Fruit fly (Drosophila melanogaster) whole organism: ENCODE measurements around the gene Hus1-like.

Experiments used
- CG8478 ChIP-seq: fragments of >200 bp; optimal IDR thresholded peaks from 2 replicates; lab custom pipeline; 2018; ENCODE audit warnings: inconsistent platforms
- Dll ChIP-seq: fragments of >200 bp; optimal IDR thresholded peaks from 2 replicates; lab custom pipeline; 2017
- EcR ChIP-seq, 2 experiments: fragments of >200 bp; optimal IDR thresholded peaks; 2 replicates each; lab custom pipeline; 2017; ENCODE audit warnings: missing biosample characterization in 2 of 2, missing genetic modification characterization in 2 of 2, missing genetic modification reagents in 2 of 2
- pan ChIP-seq: fragments of >200 bp; optimal IDR thresholded peaks from 2 replicates; lab custom pipeline; 2017
- psq ChIP-seq: fragments of >200 bp; optimal IDR thresholded peaks from 2 replicates; lab custom pipeline; 2017
- usp ChIP-seq: fragments of >200 bp; optimal IDR thresholded peaks from 2 replicates; lab custom pipeline; 2017; ENCODE audit warnings: missing biosample characterization, missing genetic modification characterization, mixed read lengths

Hus1-like gene

DNA sequence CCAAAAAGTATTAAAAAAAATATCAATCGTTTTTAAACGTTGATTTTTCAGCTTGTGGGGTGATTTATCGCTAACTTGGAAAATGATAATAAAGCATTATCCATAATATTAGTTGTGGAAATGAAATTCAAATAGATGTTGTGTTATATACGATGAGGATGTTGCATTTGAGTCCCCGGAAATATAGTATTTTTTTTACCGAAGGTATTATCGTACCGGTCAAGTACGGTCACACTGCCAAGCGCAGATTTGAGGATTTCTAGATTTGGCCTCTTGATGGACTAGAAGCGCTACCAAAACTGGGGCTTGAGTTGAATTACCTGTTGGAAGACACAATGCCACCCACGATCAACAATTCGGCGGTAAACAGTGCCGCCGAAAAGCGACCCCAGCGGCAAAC lies 36.5 kb downstream of the Hus1-like start:
- TF ChIP-seq CG8478 (no peak), usp (GFP tag; lab: Kevin White, UChicago) (no peak), EcR (GFP tag; optimal IDR thresholded peaks at IDR 0.05; lab: Kevin White, UChicago) (no peak), psq (no peak), pan (no peak), Dll (lab: Kevin White, UChicago) (no peak)

DNA sequence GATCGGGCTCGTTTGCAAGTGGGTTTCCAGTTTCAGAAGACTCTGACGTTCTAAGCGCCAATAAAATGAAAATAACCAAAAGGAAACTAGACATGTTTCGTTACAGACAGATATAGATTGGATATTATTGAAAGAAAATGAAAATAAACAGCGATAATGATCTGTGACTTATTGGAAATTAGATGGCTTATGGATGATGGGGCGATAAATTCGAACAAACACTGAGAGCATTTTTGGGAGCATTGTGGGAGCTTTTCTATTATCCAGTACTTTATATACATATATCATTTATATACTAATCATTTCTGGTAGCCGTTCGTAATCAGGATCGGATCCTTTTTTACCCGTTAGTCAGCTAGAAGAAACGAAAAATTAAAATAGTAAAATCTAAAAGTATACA lies 36.9 kb downstream of the Hus1-like start, which contains the start of gene CG44088:
Gene CG44088 (minus strand): TSS at position 101 of the 400 bp plus-strand sequence.
- TF ChIP-seq Dll (lab: Kevin White, UChicago) (no peak), usp (GFP tag; lab: Kevin White, UChicago) (no peak), CG8478 (no peak), EcR (GFP tag; optimal IDR thresholded peaks at IDR 0.05; lab: Kevin White, UChicago) (no peak), pan (no peak), psq (no peak)

DNA sequence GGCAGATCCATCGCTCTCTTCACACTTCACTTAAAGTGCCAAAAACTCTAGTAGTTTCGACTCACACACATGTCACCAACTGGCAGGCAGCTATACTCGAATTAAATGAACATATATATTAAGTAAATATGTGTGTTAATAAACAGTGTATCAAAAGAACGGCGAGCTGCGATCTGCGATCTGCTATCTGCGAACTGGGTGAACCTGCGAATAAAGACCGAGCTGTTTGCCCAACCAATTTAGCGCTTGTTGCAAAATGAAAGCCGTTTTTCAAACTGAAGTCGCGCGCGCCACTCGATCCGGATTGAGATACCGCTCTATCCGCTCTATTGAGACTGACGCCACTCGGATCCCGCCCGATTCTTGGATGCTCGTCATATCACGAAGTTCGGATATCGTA lies 38.8 kb downstream of the Hus1-like start, which contains the start of gene CG44098:
Gene CG44098 (minus strand): TSS at position 101 of the 400 bp plus-strand sequence.
- TF ChIP-seq usp (GFP tag; lab: Kevin White, UChicago) = no peak
- no peak for TF ChIP-seq Dll (lab: Kevin White, UChicago)
- no peak for TF ChIP-seq psq
- no peak for TF ChIP-seq pan
- TF ChIP-seq CG8478 = no peak
- TF ChIP-seq EcR (GFP tag; optimal IDR thresholded peaks at IDR 0.05; lab: Kevin White, UChicago) = no peak

DNA sequence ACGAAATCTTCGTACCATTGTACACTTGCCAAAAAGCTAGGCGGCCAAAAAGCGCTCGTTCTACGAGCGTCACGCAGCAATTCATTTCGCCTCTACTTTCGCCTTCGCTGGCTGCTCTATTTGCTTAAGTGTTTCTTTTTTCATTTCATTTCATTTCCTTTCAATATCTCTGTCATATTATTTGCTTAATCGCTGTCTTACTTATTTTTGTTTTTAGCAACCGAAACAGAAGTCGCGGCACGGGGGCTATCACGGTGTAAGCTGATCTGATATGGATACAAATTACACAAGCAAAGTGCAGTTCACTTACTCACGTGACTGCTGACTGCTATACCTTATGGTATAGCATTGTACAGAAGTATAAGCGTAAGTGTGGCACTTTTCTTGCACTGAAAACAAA lies 40.6 kb downstream of the Hus1-like start:
- TF ChIP-seq usp (GFP tag; lab: Kevin White, UChicago) = no peak
- no peak for TF ChIP-seq CG8478
- no peak for TF ChIP-seq pan
- TF ChIP-seq Dll (lab: Kevin White, UChicago) = no peak
- TF ChIP-seq psq = no peak
- no peak for TF ChIP-seq EcR (GFP tag; optimal IDR thresholded peaks at IDR 0.05; lab: Kevin White, UChicago)

DNA sequence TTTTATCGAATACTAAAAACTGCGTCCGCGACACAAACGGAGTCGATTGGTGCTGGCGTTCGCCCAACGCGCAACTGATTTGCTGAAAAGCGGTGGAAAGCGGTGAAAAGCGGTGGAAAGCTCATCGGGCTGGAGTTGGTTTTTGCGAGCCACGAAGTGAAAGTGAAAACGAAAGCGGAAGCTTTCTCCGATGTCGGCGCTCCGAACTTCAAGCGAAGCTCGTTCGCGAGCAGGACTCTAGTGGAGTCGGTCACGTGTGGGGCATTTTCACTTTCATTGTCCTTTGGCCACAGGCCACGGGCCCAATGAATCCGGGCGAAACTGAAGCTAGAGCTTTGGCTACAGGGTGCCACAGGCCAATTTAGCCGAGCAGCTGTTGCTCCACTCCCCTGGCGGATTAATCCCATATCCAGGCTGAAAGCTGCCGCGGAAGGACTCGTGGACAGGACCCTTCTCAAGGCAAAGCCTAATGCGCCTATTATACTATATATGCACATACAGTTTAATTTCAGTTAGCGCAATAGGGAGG lies 43.1 kb downstream of the Hus1-like start:
- TF ChIP-seq psq (no peak), usp (GFP tag; lab: Kevin White, UChicago) (no peak), CG8478 (no peak), pan (no peak), EcR (GFP tag; optimal IDR thresholded peaks at IDR 0.05; lab: Kevin White, UChicago) (no peak), Dll (lab: Kevin White, UChicago) (no peak)

DNA sequence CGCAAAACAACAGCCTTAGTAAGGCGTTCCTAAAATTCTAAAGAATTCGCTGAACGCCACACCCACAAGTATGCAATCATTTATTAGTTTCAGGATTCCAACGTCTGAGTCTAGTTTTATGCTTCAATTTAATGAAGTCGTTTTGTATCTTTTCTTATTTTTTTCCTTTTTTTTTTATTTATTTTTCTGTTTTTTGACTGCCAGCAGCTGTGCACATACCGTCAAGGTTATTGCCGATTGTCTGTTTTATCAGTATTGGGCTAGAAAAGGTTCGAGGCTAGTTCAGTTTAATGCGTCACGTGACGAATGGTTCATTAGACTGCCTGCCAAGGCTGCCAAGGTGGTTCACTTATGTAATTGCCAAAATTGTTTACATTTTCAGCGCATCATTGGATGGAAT lies 50.5 kb downstream of the Hus1-like start:
- TF ChIP-seq EcR (GFP tag; optimal IDR thresholded peaks at IDR 0.05; lab: Kevin White, UChicago) (no peak), Dll (lab: Kevin White, UChicago) (no peak), pan (no peak)
